Fruit fly (Drosophila melanogaster): ENCODE results near the gene squ.
A peak's percentile ranks its signal among the peaks of the same experiment; 100 is the strongest.

squ gene

dm6 chr2L:16727578-16728023, 47.7 kb downstream of the squ start, which contains the start of gene VhaSFD (continued):
- peak; percentile 40 for TF ChIP-seq lilli (GFP tag; optimal IDR thresholded peaks at IDR 0.05)
- peak; percentile 84 for TF ChIP-seq stwl (tag; optimal IDR thresholded peaks at IDR 0.05)
- no peak for TF ChIP-seq lab (GFP tag; optimal IDR thresholded peaks at IDR 0.05)
- no peak for TF ChIP-seq Taf1 (GFP tag; IDR thresholded peaks at IDR 0.05)
- peak; percentile 5 for TF ChIP-seq CG13424 (tag; optimal IDR thresholded peaks at IDR 0.05)
- no peak for TF ChIP-seq emc (GFP tag; optimal IDR thresholded peaks at IDR 0.05)
- peak; percentile 64 for TF ChIP-seq hbn (GFP tag; IDR thresholded peaks at IDR 0.05; ENCODE audit: partially characterized antibody)
- TF ChIP-seq tna (GFP tag; IDR thresholded peaks at IDR 0.05; ENCODE audit: partially characterized antibody): peak; percentile 32; the same call in 1 of the 2 replicates
- no peak for TF ChIP-seq CG17186 (GFP tag; optimal IDR thresholded peaks at IDR 0.05)
- no peak for TF ChIP-seq H15 (GFP tag; IDR thresholded peaks at IDR 0.05)
- peak; percentile 100 for TF ChIP-seq MESR4 (GFP tag; optimal IDR thresholded peaks at IDR 0.05)
- no peak for TF ChIP-seq CG4730 (GFP tag; IDR thresholded peaks at IDR 0.05)
- no peak for TF ChIP-seq Atf-2 (GFP tag; optimal IDR thresholded peaks at IDR 0.05)
- TF ChIP-seq CG32532 (GFP tag; IDR thresholded peaks at IDR 0.05): 0 out of 2 replicates have a peak, but pooled peaks have one; percentile 14
- no peak for TF ChIP-seq TFAM (GFP tag; optimal IDR thresholded peaks at IDR 0.05)
- TF ChIP-seq CG10321 (GFP tag; IDR thresholded peaks at IDR 0.05): no peak
- TF ChIP-seq CG8089 (GFP tag; optimal IDR thresholded peaks at IDR 0.05): no peak
- TF ChIP-seq CG42726 (GFP tag; IDR thresholded peaks at IDR 0.05; ENCODE audit: partially characterized antibody): no peak
- peak; percentile 69; the same call in 1 of the 2 replicates for TF ChIP-seq amos (GFP tag; IDR thresholded peaks at IDR 0.05; ENCODE audit: partially characterized antibody)
- peak; percentile 31 for TF ChIP-seq CrebB (tag; optimal IDR thresholded peaks at IDR 0.05)
- TF ChIP-seq ab (GFP tag; optimal IDR thresholded peaks at IDR 0.05): no peak
- peak; percentile 67 for TF ChIP-seq CG7987 (GFP tag; optimal IDR thresholded peaks at IDR 0.05)
- peak; percentile 55 for TF ChIP-seq CG3995 (GFP tag; optimal IDR thresholded peaks at IDR 0.05)
- no peak; the same call in 1 of the 2 replicates for TF ChIP-seq seq (GFP tag; IDR thresholded peaks at IDR 0.05)
- TF ChIP-seq CG4617 (GFP tag; optimal IDR thresholded peaks at IDR 0.05; ENCODE audit: borderline replicate concordance): peak; percentile 71
- peak; percentile 71; the same call in 1 of the 3 replicates for TF ChIP-seq CG34422 (GFP tag; IDR thresholded peaks at IDR 0.05)
- TF ChIP-seq Dip2 (GFP tag; IDR thresholded peaks at IDR 0.05): no peak
- TF ChIP-seq CG4328 (GFP tag; optimal IDR thresholded peaks at IDR 0.05): peak; percentile 7
- TF ChIP-seq nerfin-2 (GFP tag; IDR thresholded peaks at IDR 0.05; ENCODE audit: partially characterized antibody): peak; percentile 76
- no peak for TF ChIP-seq Asciz (GFP tag; optimal IDR thresholded peaks at IDR 0.05)
- peak; percentile 42 for TF ChIP-seq grau (tag; optimal IDR thresholded peaks at IDR 0.05)
- no peak for TF ChIP-seq D19B (GFP tag; optimal IDR thresholded peaks at IDR 0.05)
- TF ChIP-seq Dad (GFP tag; optimal IDR thresholded peaks at IDR 0.05): no peak
- no peak for TF ChIP-seq Dfd (GFP tag; optimal IDR thresholded peaks at IDR 0.05)
- TF ChIP-seq Nf-YB (GFP tag; optimal IDR thresholded peaks at IDR 0.05): no peak
- TF ChIP-seq knrl (GFP tag; IDR thresholded peaks at IDR 0.05; ENCODE audit: partially characterized antibody): peak; percentile 68
- peak; percentile 31 for TF ChIP-seq CG18262 (tag; optimal IDR thresholded peaks at IDR 0.05)
- no peak for TF ChIP-seq fru (optimal IDR thresholded peaks at IDR 0.05)
- peak; percentile 23 for TF ChIP-seq Sry-δ (GFP tag; optimal IDR thresholded peaks at IDR 0.05)
- TF ChIP-seq CG33213 (GFP tag; optimal IDR thresholded peaks at IDR 0.05): no peak
- TF ChIP-seq CG11560 (tag; IDR thresholded peaks at IDR 0.05): peak; percentile 99
- TF ChIP-seq Optix (GFP tag; IDR thresholded peaks at IDR 0.05): no peak
- peak; percentile 33 for TF ChIP-seq CG15601 (tag; optimal IDR thresholded peaks at IDR 0.05)
- TF ChIP-seq slbo (GFP tag; IDR thresholded peaks at IDR 0.05): peak; percentile 35; the same call in 1 of the 2 replicates
- TF ChIP-seq CG16813 (GFP tag; IDR thresholded peaks at IDR 0.05; ENCODE audit: partially characterized antibody): peak; percentile 66
- no peak for TF ChIP-seq CG43689 (GFP tag; IDR thresholded peaks at IDR 0.05)
- TF ChIP-seq fu2 (GFP tag; optimal IDR thresholded peaks at IDR 0.05): peak; percentile 34
- TF ChIP-seq CG15514 (GFP tag; optimal IDR thresholded peaks at IDR 0.05): peak; percentile 68
- no peak for TF ChIP-seq CG7357 (GFP tag; IDR thresholded peaks at IDR 0.05)
- TF ChIP-seq mirr (GFP tag; optimal IDR thresholded peaks at IDR 0.05): peak; percentile 33
- TF ChIP-seq CG6175 (GFP tag; IDR thresholded peaks at IDR 0.05): no peak

All from whole organism, embryonic.